Fruit fly (Drosophila melanogaster) whole organism: ENCODE data around the gene CG43074.

Source experiments
- CG8478 ChIP-seq: fragments of >200 bp; optimal IDR thresholded peaks from 2 replicates; lab custom pipeline; 2018; ENCODE audit warnings: inconsistent platforms
- Dll ChIP-seq: fragments of >200 bp; optimal IDR thresholded peaks from 2 replicates; lab custom pipeline; 2017
- EcR ChIP-seq, 2 experiments: fragments of >200 bp; optimal IDR thresholded peaks; 2 replicates each; lab custom pipeline; 2017; ENCODE audit warnings: missing biosample characterization in 2 of 2, missing genetic modification characterization in 2 of 2, missing genetic modification reagents in 2 of 2
- pan ChIP-seq: fragments of >200 bp; optimal IDR thresholded peaks from 2 replicates; lab custom pipeline; 2017
- psq ChIP-seq: fragments of >200 bp; optimal IDR thresholded peaks from 2 replicates; lab custom pipeline; 2017
- usp ChIP-seq: fragments of >200 bp; optimal IDR thresholded peaks from 2 replicates; lab custom pipeline; 2017; ENCODE audit warnings: missing biosample characterization, missing genetic modification characterization, mixed read lengths

CG43074 gene

DNA sequence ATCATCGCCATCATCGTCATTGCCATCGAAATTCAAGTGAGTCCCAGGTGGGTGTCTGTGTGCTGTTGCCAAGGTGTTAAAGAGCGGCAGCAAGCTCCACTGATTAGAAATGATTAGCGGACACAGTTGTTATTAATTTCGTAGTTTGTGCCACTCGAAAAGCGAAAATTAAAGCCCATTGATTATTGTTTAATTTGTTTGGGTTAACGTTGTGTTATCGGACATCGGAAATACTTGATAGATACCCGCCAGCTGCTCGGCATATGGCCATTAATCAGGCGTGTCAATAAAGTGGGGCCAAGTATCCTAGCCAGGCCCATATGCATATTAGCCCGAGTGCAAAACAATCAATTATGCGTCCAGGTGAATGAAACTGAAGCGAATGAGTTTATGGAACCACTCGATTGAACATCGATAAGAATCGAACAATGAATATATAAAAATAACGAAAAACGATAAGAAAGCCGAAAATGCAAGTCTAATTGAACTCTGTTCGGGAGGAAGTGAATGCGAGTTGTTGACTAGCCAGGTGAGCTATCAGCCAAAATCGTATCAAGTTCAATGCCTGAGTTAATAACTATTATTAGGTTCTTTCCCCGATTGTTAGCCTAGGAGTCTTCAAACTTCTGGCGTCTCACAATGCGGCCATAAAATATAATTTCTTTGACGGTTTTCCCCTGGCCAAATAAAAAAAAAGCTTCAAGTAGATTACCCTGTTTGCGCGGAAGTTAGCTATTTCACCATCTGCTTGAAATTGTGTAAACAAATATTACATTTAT is 48.7 kb downstream of the CG43074 start:
- TF ChIP-seq pan (lab: Kevin White, UChicago) = no peak
- no peak for TF ChIP-seq Dll (lab: Kevin White, UChicago)
- no peak for TF ChIP-seq EcR (GFP tag; optimal IDR thresholded peaks at IDR 0.05; lab: Kevin White, UChicago)

DNA sequence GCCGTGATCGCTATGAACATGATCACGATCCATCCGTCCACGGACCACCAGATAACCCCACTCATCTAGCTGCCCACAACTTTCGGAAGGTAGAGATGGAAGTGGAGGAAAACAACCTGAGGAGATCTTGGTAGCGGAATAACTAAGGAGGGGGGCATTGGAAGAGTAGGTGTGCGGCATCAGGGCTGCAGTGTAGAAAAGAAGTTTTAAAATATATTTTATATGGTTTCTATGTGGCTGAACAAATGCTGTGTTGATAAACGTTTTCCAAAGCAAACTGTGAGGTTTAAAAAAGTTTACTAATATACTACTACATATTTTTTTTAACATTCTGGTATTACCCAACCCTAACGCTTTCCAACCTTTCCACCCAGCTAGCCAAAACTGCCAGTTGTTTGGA is 49.6 kb downstream of the CG43074 start:
- TF ChIP-seq CG8478 = no peak
- TF ChIP-seq pan (lab: Kevin White, UChicago) = no peak
- no peak for TF ChIP-seq Dll (lab: Kevin White, UChicago)
- no peak for TF ChIP-seq usp (GFP tag; lab: Kevin White, UChicago)
- no peak for TF ChIP-seq psq (lab: Kevin White, UChicago)
- TF ChIP-seq EcR (GFP tag; optimal IDR thresholded peaks at IDR 0.05; lab: Kevin White, UChicago) = no peak

DNA sequence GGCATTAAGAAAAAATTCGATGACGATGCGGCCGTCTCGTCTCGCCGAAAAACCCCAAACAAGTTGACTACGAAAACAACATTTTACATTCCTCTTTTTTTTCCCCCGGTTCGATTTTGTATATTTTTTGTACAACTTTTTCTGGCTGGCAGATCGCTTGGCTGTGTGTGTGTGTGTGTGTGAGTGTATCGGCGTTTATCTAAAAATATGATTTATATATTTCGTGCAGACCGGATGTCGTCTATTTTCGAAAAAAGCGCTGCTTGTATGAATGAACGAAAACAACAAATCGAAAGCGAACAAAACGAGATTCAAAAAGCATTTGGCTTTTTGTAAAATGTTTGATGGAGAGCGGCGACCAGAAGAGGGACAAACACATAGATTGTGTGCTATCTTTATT is 50.5 kb downstream of the CG43074 start:
- TF ChIP-seq psq (lab: Kevin White, UChicago) = no peak
- no peak for TF ChIP-seq CG8478
- no peak for TF ChIP-seq pan (lab: Kevin White, UChicago)
- TF ChIP-seq Dll (lab: Kevin White, UChicago) = no peak
- TF ChIP-seq EcR (GFP tag; optimal IDR thresholded peaks at IDR 0.05; lab: Kevin White, UChicago) = no peak
- TF ChIP-seq usp (GFP tag; lab: Kevin White, UChicago) = no peak
